Worm (Caenorhabditis elegans): Measurements from ENCODE around the gene T25E12.14.

ce11 chrV:16679981-16680380 is 47.0 kb upstream of the T25E12.14 start, which contains the start of gene srw-44:
- no peak for TF ChIP-seq sdz-38 (tag; optimal IDR thresholded peaks at IDR 0.05)
- no peak for TF ChIP-seq nfya-2 (GFP tag; IDR thresholded peaks at IDR 0.05)
- TF ChIP-seq ceh-79 (tag; optimal IDR thresholded peaks at IDR 0.05), result no peak
- no peak for TF ChIP-seq unc-62 (GFP tag; optimal IDR thresholded peaks at IDR 0.05)
- TF ChIP-seq F55B11.4 (tag; optimal IDR thresholded peaks at IDR 0.05; ENCODE audit: borderline replicate concordance, insufficient read depth), result no peak
- no peak for TF ChIP-seq ztf-6 (GFP tag; IDR thresholded peaks at IDR 0.05)
